Worm (Caenorhabditis elegans) whole organism, L1 larva: ENCODE measurements around the gene ctsa-4.2.

Experiments
- C34B4.2 ChIP-seq: sonication (generic microtip); optimal IDR thresholded peaks from 2 replicates; lab custom pipeline; 2017; ENCODE audit warnings: mild to moderate bottlenecking, missing genetic modification characterization, missing compliant biosample characterization
- Y116A8C.19 ChIP-seq: sonication (generic microtip); optimal IDR thresholded peaks from 2 replicates; lab custom pipeline; 2016; ENCODE audit warnings: missing compliant biosample characterization, missing genetic modification characterization, borderline replicate concordance
- dpl-1 ChIP-seq, 3 experiments: fragments of 150-350 bp in 2 of 3; sonication (generic microtip) in 1 of 3; optimal IDR thresholded peaks; 2 replicates each; lab custom pipeline; 2014 to 2017; ENCODE audit warnings: missing biosample characterization in 3 of 3, missing genetic modification characterization in 3 of 3, missing genetic modification reagents in 3 of 3
- egl-13 ChIP-seq: sonication (generic microtip); optimal IDR thresholded peaks from 2 replicates; lab custom pipeline; 2016; ENCODE audit warnings: missing genotype, missing genetic modification reagents, missing genetic modification characterization, missing compliant biosample characterization
- egl-27 ChIP-seq, 2 experiments: fragments of 150-350 bp in 1 of 2; sonication (generic microtip); optimal IDR thresholded peaks; 3 replicates each; lab custom pipeline; 2017 to 2018; ENCODE audit warnings: missing biosample characterization in 2 of 2, missing genetic modification characterization in 2 of 2, missing genetic modification reagents in 2 of 2
- elt-2 ChIP-seq: sonication (generic microtip); optimal IDR thresholded peaks from 2 replicates; lab custom pipeline; 2016; ENCODE audit warnings: missing genetic modification characterization, mild to moderate bottlenecking, inconsistent platforms, missing compliant biosample characterization, missing genetic modification reagents
- ets-5 ChIP-seq: fragments of 200-800 bp; sonication (Bioruptor generic); IDR thresholded peaks from 2 replicates; pipeline ENCODE4 v1.3.6; 2022; ENCODE audit warnings: missing genetic modification characterization, missing compliant biosample characterization
- fkh-10 ChIP-seq: sonication (generic microtip); optimal IDR thresholded peaks from 2 replicates; lab custom pipeline; 2017; ENCODE audit warnings: missing biosample characterization, missing genetic modification reagents, missing genetic modification characterization
- lin-39 ChIP-seq: fragments of 150-350 bp; optimal IDR thresholded peaks from 2 replicates; lab custom pipeline; 2014; ENCODE audit warnings: missing biosample characterization, missing genetic modification reagents, missing genetic modification characterization
- mep-1 ChIP-seq: fragments of 150-350 bp; optimal IDR thresholded peaks from 2 replicates; lab custom pipeline; 2014; ENCODE audit warnings: missing biosample characterization, missing genetic modification characterization
- nhr-11 ChIP-seq: fragments of 150-350 bp; optimal IDR thresholded peaks from 2 replicates; lab custom pipeline; 2014; ENCODE audit warnings: missing biosample characterization, missing genetic modification characterization
- nhr-237 ChIP-seq: fragments of 150-350 bp; optimal IDR thresholded peaks from 2 replicates; lab custom pipeline; 2014; ENCODE audit warnings: missing biosample characterization, missing genetic modification characterization
- nhr-28 ChIP-seq: fragments of 150-350 bp; optimal IDR thresholded peaks from 2 replicates; lab custom pipeline; 2014; ENCODE audit warnings: missing biosample characterization, missing genetic modification characterization
- rnt-1 ChIP-seq: sonication (generic microtip); optimal IDR thresholded peaks from 2 replicates; lab custom pipeline; 2016; ENCODE audit warnings: mild to moderate bottlenecking, missing genetic modification characterization, moderate library complexity, missing compliant biosample characterization

DNA sequence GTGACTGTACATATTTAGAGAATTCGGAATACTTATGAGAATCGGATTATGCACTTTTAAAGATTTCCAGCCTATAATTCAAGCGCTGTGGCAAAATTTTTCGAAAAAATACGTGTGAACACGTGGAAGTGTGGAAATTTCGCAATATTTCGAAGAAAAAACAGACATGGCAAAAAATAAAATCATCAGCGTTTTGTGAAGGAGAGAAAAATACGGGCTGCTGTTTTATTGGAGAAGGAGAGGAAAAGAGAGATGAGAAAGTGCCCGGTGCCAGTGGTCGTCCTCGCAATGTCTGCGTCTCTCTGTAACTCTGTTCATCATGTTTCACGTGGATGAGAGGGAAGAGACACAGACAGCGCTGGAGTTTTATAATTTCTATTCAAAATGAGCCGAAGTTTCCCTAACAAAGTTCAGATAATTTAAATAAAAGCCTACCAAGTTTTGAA is 6.3 kb upstream of the ctsa-4.2 start:
- no peak for TF ChIP-seq C34B4.2
- TF ChIP-seq ets-5 (GFP tag; lab: Robert Waterston, UW), result no peak
- no peak for TF ChIP-seq nhr-237 (tag; lab: Kevin White, UChicago)
- peak; percentile 75 for TF ChIP-seq mep-1 (tag; lab: Kevin White, UChicago)
- TF ChIP-seq elt-2 (tag; lab: Kevin White, UChicago), result peak; percentile 53
- TF ChIP-seq egl-13, result peak; percentile 7
- TF ChIP-seq lin-39 (tag; lab: Kevin White, UChicago), result peak; percentile 13
- TF ChIP-seq fkh-10 (GFP tag; lab: Kevin White, UChicago), result peak; percentile 12
- TF ChIP-seq dpl-1 (GFP tag; optimal IDR thresholded peaks at IDR 0.05; lab: Kevin White, UChicago), result peak; percentile 43 to 66 (median 62)
- TF ChIP-seq rnt-1 (tag; lab: Kevin White, UChicago), result peak; percentile 83
- peak in 1 of 2 experiments; percentile 38 for TF ChIP-seq egl-27 (tag; optimal IDR thresholded peaks at IDR 0.05; lab: Kevin White, UChicago)
- no peak for TF ChIP-seq nhr-28
- TF ChIP-seq nhr-11 (tag; lab: Kevin White, UChicago), result no peak
- no peak for TF ChIP-seq Y116A8C.19 (tag; lab: Kevin White, UChicago)
